Fruit fly (Drosophila melanogaster): Measurements from ENCODE around the gene Hip1.

dm6 chr3L:12729601-12730000 is 43.8 kb downstream of the Hip1 start:
- TF ChIP-seq Myc (optimal IDR thresholded peaks at IDR 0.05) (no peak), Sin3A (optimal IDR thresholded peaks at IDR 0.05) (no peak), psq (optimal IDR thresholded peaks at IDR 0.05) (no peak)

Measured in Kc167 (cell line).